Fruit fly (Drosophila melanogaster) whole organism, embryonic: ENCODE results near the gene CG3795.
A peak's percentile ranks its signal among the peaks of the same experiment; 100 is the strongest.

ENCODE experiments used
- ATbp ChIP-seq: fragments of 200-800 bp; sonication (Bioruptor generic); optimal IDR thresholded peaks from 2 replicates; lab custom pipeline; 2017; ENCODE audit warnings: missing biosample characterization, mild to moderate bottlenecking, missing genetic modification characterization, missing genetic modification reagents
- Aef1 ChIP-seq: fragments of 200-800 bp; sonication (Bioruptor generic); IDR thresholded peaks from 3 replicates; pipeline ENCODE4 v1.3.6; 2022; ENCODE audit warnings: missing biosample characterization, missing genetic modification characterization
- B-H1 ChIP-seq: fragments of 200-800 bp; sonication (Bioruptor generic); IDR thresholded peaks from 3 replicates; pipeline ENCODE4 v1.3.6; 2022; ENCODE audit warnings: missing biosample characterization, missing genetic modification characterization
- B-H2 ChIP-seq: fragments of 200-800 bp; sonication (Bioruptor generic); optimal IDR thresholded peaks from 2 replicates; lab custom pipeline; 2018; ENCODE audit warnings: missing biosample characterization, mild to moderate bottlenecking, missing genetic modification characterization
- CG10209 ChIP-seq: fragments of 200-800 bp; sonication (Bioruptor generic); optimal IDR thresholded peaks from 3 replicates; lab custom pipeline; 2017; ENCODE audit warnings: missing biosample characterization, mild to moderate bottlenecking, missing genetic modification characterization, missing genetic modification reagents
- CG10321 ChIP-seq: fragments of 200-800 bp; sonication (Bioruptor generic); IDR thresholded peaks from 2 replicates; pipeline ENCODE4 v1.3.6; 2022; ENCODE audit warnings: missing biosample characterization, missing genetic modification characterization
- CG10654 ChIP-seq: fragments of 200-800 bp; sonication (Bioruptor generic); optimal IDR thresholded peaks from 2 replicates; lab custom pipeline; 2016; ENCODE audit warnings: missing biosample characterization, missing genetic modification characterization
- CG10979 ChIP-seq: fragments of 200-800 bp; sonication (Bioruptor generic); optimal IDR thresholded peaks from 2 replicates; lab custom pipeline; 2018; ENCODE audit warnings: missing biosample characterization, mild to moderate bottlenecking, missing genetic modification characterization, moderate library complexity
- CG1647 ChIP-seq: fragments of 200-800 bp; sonication (Bioruptor generic); optimal IDR thresholded peaks from 3 replicates; lab custom pipeline; 2016; ENCODE audit warnings: missing biosample characterization, missing genetic modification characterization
- CG18262 ChIP-seq: fragments of 200-800 bp; optimal IDR thresholded peaks from 3 replicates; lab custom pipeline; 2019; ENCODE audit warnings: missing biosample characterization, mild to moderate bottlenecking, missing genetic modification characterization, moderate library complexity
- CG2116 ChIP-seq: fragments of 200-800 bp; sonication (Bioruptor generic); optimal IDR thresholded peaks from 3 replicates; lab custom pipeline; 2018; ENCODE audit warnings: missing biosample characterization, mild to moderate bottlenecking, missing genetic modification characterization
- CG2678 ChIP-seq: fragments of 200-800 bp; sonication (Bioruptor generic); optimal IDR thresholded peaks from 3 replicates; lab custom pipeline; 2019; ENCODE audit warnings: missing biosample characterization, mild to moderate bottlenecking, missing genetic modification characterization, moderate library complexity
- CG3407 ChIP-seq: fragments of 200-800 bp; sonication (Bioruptor generic); optimal IDR thresholded peaks from 2 replicates; lab custom pipeline; 2018; ENCODE audit warnings: missing biosample characterization, mild to moderate bottlenecking, missing genetic modification characterization
- CG4730 ChIP-seq: fragments of 200-800 bp; sonication (Bioruptor generic); IDR thresholded peaks from 2 replicates; pipeline ENCODE4 v1.3.6; 2022; ENCODE audit warnings: missing biosample characterization, missing genetic modification characterization
- CG4854 ChIP-seq: fragments of 200-800 bp; sonication (Bioruptor generic); optimal IDR thresholded peaks from 2 replicates; lab custom pipeline; 2016; ENCODE audit warnings: missing biosample characterization, missing genetic modification characterization, inconsistent platforms
- CG8089 ChIP-seq: fragments of 200-800 bp; sonication (Bioruptor generic); optimal IDR thresholded peaks from 3 replicates; lab custom pipeline; 2016; ENCODE audit warnings: missing biosample characterization, missing genetic modification characterization
- CG8359 ChIP-seq: fragments of 200-800 bp; sonication (Bioruptor generic); optimal IDR thresholded peaks from 2 replicates; lab custom pipeline; 2017; ENCODE audit warnings: missing biosample characterization, mild to moderate bottlenecking, missing genetic modification characterization, borderline replicate concordance
- Dad ChIP-seq: fragments of 200-800 bp; sonication (Bioruptor generic); optimal IDR thresholded peaks from 3 replicates; lab custom pipeline; 2016; ENCODE audit warnings: missing biosample characterization, missing genetic modification characterization
- Dip3 ChIP-seq: fragments of 200-800 bp; sonication (Bioruptor generic); optimal IDR thresholded peaks from 3 replicates; lab custom pipeline; 2016; ENCODE audit warnings: missing biosample characterization, missing genetic modification characterization
- Elba2 ChIP-seq: fragments of 200-800 bp; sonication (Bioruptor generic); optimal IDR thresholded peaks from 3 replicates; lab custom pipeline; 2016; ENCODE audit warnings: missing biosample characterization, missing genetic modification characterization
- Fer2 ChIP-seq: fragments of 200-800 bp; sonication (Bioruptor generic); optimal IDR thresholded peaks from 2 replicates; lab custom pipeline; 2018; ENCODE audit warnings: missing biosample characterization, mild to moderate bottlenecking, missing genetic modification characterization, moderate library complexity
- Gsc ChIP-seq: fragments of 200-800 bp; sonication (Bioruptor generic); IDR thresholded peaks from 2 replicates; pipeline ENCODE4 v1.3.6; 2022; ENCODE audit warnings: missing biosample characterization, missing genetic modification characterization
- Hand ChIP-seq: fragments of 200-800 bp; sonication (Bioruptor generic); optimal IDR thresholded peaks from 2 replicates; lab custom pipeline; 2017; ENCODE audit warnings: mild to moderate bottlenecking, missing biosample characterization, missing genetic modification reagents, missing genetic modification characterization
- Hsf ChIP-seq: fragments of 200-800 bp; sonication (Bioruptor generic); optimal IDR thresholded peaks from 3 replicates; lab custom pipeline; 2016; ENCODE audit warnings: missing biosample characterization, missing genetic modification characterization
- Max ChIP-seq: fragments of 200-800 bp; sonication (Bioruptor generic); optimal IDR thresholded peaks from 2 replicates; lab custom pipeline; 2016; ENCODE audit warnings: missing biosample characterization, mild to moderate bottlenecking, missing genetic modification characterization
- Meics ChIP-seq: fragments of 200-800 bp; sonication (Bioruptor generic); optimal IDR thresholded peaks from 2 replicates; lab custom pipeline; 2017; ENCODE audit warnings: missing biosample characterization, mild to moderate bottlenecking, missing genetic modification characterization
- Mes4 ChIP-seq: fragments of 200-800 bp; sonication (Bioruptor generic); optimal IDR thresholded peaks from 2 replicates; lab custom pipeline; 2016; ENCODE audit warnings: missing biosample characterization, missing genetic modification characterization
- Nf-YB ChIP-seq: fragments of 200-800 bp; sonication (Bioruptor generic); optimal IDR thresholded peaks from 3 replicates; lab custom pipeline; 2019; ENCODE audit warnings: missing biosample characterization, mild to moderate bottlenecking, missing genetic modification characterization, moderate library complexity
- Optix ChIP-seq: fragments of 200-800 bp; sonication (Bioruptor generic); IDR thresholded peaks from 3 replicates; pipeline ENCODE4 v1.3.6; 2022; ENCODE audit warnings: missing biosample characterization, missing genetic modification characterization
- Six4 ChIP-seq: fragments of 200-800 bp; sonication (Bioruptor generic); optimal IDR thresholded peaks from 2 replicates; lab custom pipeline; 2016; ENCODE audit warnings: missing biosample characterization, missing genetic modification characterization
- abd-A ChIP-seq: fragments of 200-800 bp; sonication (Bioruptor generic); optimal IDR thresholded peaks from 3 replicates; lab custom pipeline; 2019; ENCODE audit warnings: missing biosample characterization, mild to moderate bottlenecking, missing genetic modification characterization, moderate library complexity
- ap ChIP-seq: fragments of 200-800 bp; sonication (Bioruptor generic); IDR thresholded peaks from 2 replicates; pipeline ENCODE4 v1.3.6; 2022; ENCODE audit warnings: missing biosample characterization, missing genetic modification characterization
- bigmax ChIP-seq: fragments of 200-800 bp; sonication (Bioruptor generic); optimal IDR thresholded peaks from 2 replicates; lab custom pipeline; 2018; ENCODE audit warnings: missing biosample characterization, mild to moderate bottlenecking, missing genetic modification characterization
- bowl ChIP-seq: fragments of 200-800 bp; sonication (Bioruptor generic); IDR thresholded peaks from 2 replicates; pipeline ENCODE4 v1.3.6; 2022; ENCODE audit warnings: missing biosample characterization, missing genetic modification characterization
- cad ChIP-seq: fragments of >200 bp; optimal IDR thresholded peaks from 2 replicates; lab custom pipeline; 2017; ENCODE audit warnings: missing biosample characterization, missing genetic modification characterization
- chm ChIP-seq: fragments of 200-800 bp; sonication (Bioruptor generic); IDR thresholded peaks from 2 replicates; pipeline ENCODE4 v1.3.6; 2022; ENCODE audit warnings: missing biosample characterization, missing genetic modification characterization
- esg ChIP-seq: fragments of 200-800 bp; sonication (Bioruptor generic); conservative IDR thresholded peaks from 2 replicates; pipeline ENCODE4 v1.3.6; 2022; ENCODE audit warnings: missing biosample characterization, missing genetic modification characterization
- exex ChIP-seq: fragments of 200-800 bp; sonication (Bioruptor generic); optimal IDR thresholded peaks from 4 replicates; lab custom pipeline; 2018; ENCODE audit warnings: missing biosample characterization, mild to moderate bottlenecking, missing genetic modification characterization, moderate library complexity
- ftz-f1 ChIP-seq: fragments of 200-800 bp; sonication (Bioruptor generic); optimal IDR thresholded peaks from 2 replicates; lab custom pipeline; 2016; ENCODE audit warnings: missing biosample characterization, missing genetic modification characterization
- gcm2 ChIP-seq: fragments of 200-800 bp; sonication (Bioruptor generic); optimal IDR thresholded peaks from 2 replicates; lab custom pipeline; 2016; ENCODE audit warnings: missing biosample characterization, missing genetic modification characterization
- h ChIP-seq: fragments of >200 bp; optimal IDR thresholded peaks from 2 replicates; lab custom pipeline; 2017
- her ChIP-seq: fragments of 200-800 bp; sonication (Bioruptor generic); optimal IDR thresholded peaks from 2 replicates; lab custom pipeline; 2016; ENCODE audit warnings: missing biosample characterization, missing genetic modification characterization
- insv ChIP-seq, 2 experiments: fragments of 200-800 bp; sonication (Bioruptor generic); optimal IDR thresholded peaks; 3 replicates each; lab custom pipeline; 2016 to 2018; ENCODE audit warnings: missing biosample characterization in 2 of 2, missing genetic modification characterization in 2 of 2
- mirr ChIP-seq: fragments of 200-800 bp; sonication (Bioruptor generic); optimal IDR thresholded peaks from 3 replicates; lab custom pipeline; 2018; ENCODE audit warnings: missing biosample characterization, mild to moderate bottlenecking, missing genetic modification characterization
- nau ChIP-seq: fragments of 200-800 bp; sonication (Bioruptor generic); optimal IDR thresholded peaks from 3 replicates; lab custom pipeline; 2017; ENCODE audit warnings: missing biosample characterization, mild to moderate bottlenecking, missing genetic modification characterization, missing genetic modification reagents
- sima ChIP-seq: fragments of 200-800 bp; sonication (Bioruptor generic); optimal IDR thresholded peaks from 2 replicates; lab custom pipeline; 2016; ENCODE audit warnings: missing biosample characterization, missing genetic modification characterization
- sisA ChIP-seq: fragments of 200-800 bp; sonication (Bioruptor generic); IDR thresholded peaks from 2 replicates; pipeline ENCODE4 v1.3.6; 2022; ENCODE audit warnings: missing biosample characterization, missing genetic modification characterization
- slp2 ChIP-seq: fragments of 200-800 bp; sonication (Bioruptor generic); optimal IDR thresholded peaks from 2 replicates; lab custom pipeline; 2016; ENCODE audit warnings: missing biosample characterization, missing genetic modification characterization
- sna ChIP-seq: fragments of 200-800 bp; sonication (Bioruptor generic); IDR thresholded peaks from 2 replicates; pipeline ENCODE4 v1.3.6; 2022; ENCODE audit warnings: missing biosample characterization, missing genetic modification characterization; ENCODE audit not compliant: partially characterized antibody
- sqz ChIP-seq: fragments of 200-800 bp; sonication (Bioruptor generic); optimal IDR thresholded peaks from 3 replicates; lab custom pipeline; 2018; ENCODE audit warnings: missing biosample characterization, mild to moderate bottlenecking, missing genetic modification characterization
- sug ChIP-seq: fragments of 200-800 bp; optimal IDR thresholded peaks from 2 replicates; lab custom pipeline; 2019; ENCODE audit warnings: missing biosample characterization, mild to moderate bottlenecking, missing genetic modification characterization, moderate library complexity
- trh ChIP-seq: fragments of 200-800 bp; sonication (Bioruptor generic); optimal IDR thresholded peaks from 2 replicates; lab custom pipeline; 2016; ENCODE audit warnings: missing biosample characterization, missing genetic modification characterization

Gene CG3795

DNA sequence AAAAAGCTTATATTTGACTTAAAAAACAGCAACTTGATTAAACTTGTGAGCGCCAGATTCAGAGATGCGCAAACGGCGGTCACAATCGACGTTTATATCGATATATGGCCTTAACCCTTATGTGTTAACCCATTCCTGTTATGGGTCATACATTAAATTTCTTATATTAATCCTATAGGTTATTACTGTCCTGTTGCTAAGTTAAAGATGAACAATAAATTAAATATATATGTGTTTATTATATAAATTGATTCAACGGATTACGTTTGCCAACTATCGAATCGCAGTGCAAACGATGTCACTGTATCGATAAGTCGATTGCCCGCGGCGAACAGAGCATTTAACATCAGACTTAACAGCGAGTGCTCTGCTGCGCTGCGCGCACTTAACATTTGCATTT is 40.8 kb downstream of the CG3795 start, which contains the start of the genes CG3740 and hfw (continued):
- TF ChIP-seq esg (GFP tag; lab: Robert Waterston, UW) (peak; percentile 73), Nf-YB (peak; percentile 39), gcm2 (GFP tag; lab: Kevin White, UChicago) (no peak), insv (GFP tag; optimal IDR thresholded peaks at IDR 0.05; lab: Kevin White, UChicago) (no peak), bigmax (GFP tag; lab: Kevin White, UChicago) (no peak), CG18262 (tag; lab: Kevin White, UChicago) (no peak), CG4730 (GFP tag; lab: Robert Waterston, UW) (peak; percentile 65), mirr (GFP tag; lab: Kevin White, UChicago) (no peak), Gsc (GFP tag; lab: Robert Waterston, UW) (no peak), nau (GFP tag; lab: Kevin White, UChicago) (no peak), Hand (GFP tag; lab: Kevin White, UChicago) (no peak), CG4854 (GFP tag; lab: Kevin White, UChicago) (no peak), sna (GFP tag; lab: Robert Waterston, UW) (peak; percentile 84), chm (GFP tag; lab: Robert Waterston, UW) (no peak), trh (GFP tag; lab: Kevin White, UChicago) (peak; percentile 29), CG1647 (GFP tag; lab: Kevin White, UChicago) (no peak), Optix (GFP tag; lab: Robert Waterston, UW) (peak; percentile 41; the same call in 1 of the 3 replicates), exex (tag; lab: Kevin White, UChicago) (no peak), Meics (GFP tag; lab: Kevin White, UChicago) (peak; percentile 60), Mes4 (GFP tag; lab: Kevin White, UChicago) (no peak), cad (GFP tag; lab: Kevin White, UChicago) (no peak), CG2116 (peak; percentile 71), CG10321 (GFP tag; lab: Robert Waterston, UW) (no peak), CG10654 (peak; percentile 69), ap (GFP tag; lab: Robert Waterston, UW) (peak; percentile 44; the same call in 1 of the 2 replicates), abd-A (tag; lab: Kevin White, UChicago) (no peak), CG8089 (GFP tag; lab: Kevin White, UChicago) (peak; percentile 6), Max (GFP tag; lab: Kevin White, UChicago) (peak; percentile 34), her (GFP tag; lab: Kevin White, UChicago) (no peak), B-H2 (peak; percentile 47), bowl (GFP tag; lab: Robert Waterston, UW) (no peak), Elba2 (peak; percentile 31), h (no peak), ftz-f1 (no peak), ATbp (GFP tag; lab: Kevin White, UChicago) (peak; percentile 18), Dip3 (GFP tag; lab: Kevin White, UChicago) (peak; percentile 2), sug (peak; percentile 68), Fer2 (tag; lab: Kevin White, UChicago) (peak; percentile 46), CG2678 (no peak), CG10979 (peak; percentile 55), Dad (GFP tag; lab: Kevin White, UChicago) (no peak), CG3407 (GFP tag; lab: Kevin White, UChicago) (peak; percentile 34), CG10209 (GFP tag; lab: Kevin White, UChicago) (peak; percentile 62), Hsf (GFP tag; lab: Kevin White, UChicago) (peak; percentile 38), sqz (GFP tag; lab: Kevin White, UChicago) (no peak), sima (GFP tag; lab: Kevin White, UChicago) (no peak), B-H1 (GFP tag; lab: Robert Waterston, UW) (peak; percentile 48; the same call in 2 of the 3 replicates), Aef1 (GFP tag; lab: Robert Waterston, UW) (peak; percentile 79), Six4 (GFP tag; lab: Kevin White, UChicago) (peak; percentile 16), sisA (GFP tag; lab: Robert Waterston, UW) (peak; percentile 78), slp2 (GFP tag; lab: Kevin White, UChicago) (no peak), CG8359 (GFP tag; lab: Kevin White, UChicago) (no peak)
